Worm (Caenorhabditis elegans) whole organism, mixed stage, embryonic: ENCODE data around the gene K02C4.5.

Experiments used
- M03D4.4 ChIP-seq: sonication (generic microtip); optimal IDR thresholded peaks from 2 replicates; lab custom pipeline; 2017; ENCODE audit warnings: mild to moderate bottlenecking, missing genetic modification characterization, missing compliant biosample characterization
- bed-3 ChIP-seq: fragments of 200-800 bp; sonication (Bioruptor generic); optimal IDR thresholded peaks from 3 replicates; lab custom pipeline; 2018; ENCODE audit warnings: mild to moderate bottlenecking, missing genetic modification characterization, moderate library complexity, missing compliant biosample characterization
- blmp-1 ChIP-seq: fragments of 150-350 bp; optimal IDR thresholded peaks from 2 replicates; lab custom pipeline; 2014; ENCODE audit warnings: missing biosample characterization, missing genetic modification characterization
- ceh-39 ChIP-seq: fragments of 150-350 bp; optimal IDR thresholded peaks from 2 replicates; lab custom pipeline; 2014; ENCODE audit warnings: missing biosample characterization, missing genetic modification characterization
- ceh-43 ChIP-seq: fragments of 200-800 bp; sonication (Bioruptor generic); optimal IDR thresholded peaks from 2 replicates; lab custom pipeline; 2018; ENCODE audit warnings: mild to moderate bottlenecking, missing genetic modification characterization, moderate library complexity, missing compliant biosample characterization
- ceh-83 ChIP-seq: fragments of 200-800 bp; sonication (Bioruptor generic); optimal IDR thresholded peaks from 2 replicates; lab custom pipeline; 2018; ENCODE audit warnings: mild to moderate bottlenecking, missing genetic modification characterization, missing compliant biosample characterization
- ces-1 ChIP-seq: fragments of 150-350 bp; optimal IDR thresholded peaks from 2 replicates; lab custom pipeline; 2014; ENCODE audit warnings: missing biosample characterization, missing genetic modification reagents, missing genetic modification characterization
- cnd-1 ChIP-seq: fragments of 200-800 bp; sonication (Bioruptor generic); optimal IDR thresholded peaks from 2 replicates; lab custom pipeline; 2018; ENCODE audit warnings: mild to moderate bottlenecking, missing genetic modification characterization, missing compliant biosample characterization
- drap-1 ChIP-seq: fragments of 200-800 bp; sonication (Bioruptor generic); optimal IDR thresholded peaks from 3 replicates; lab custom pipeline; 2018; ENCODE audit warnings: mild to moderate bottlenecking, missing genetic modification characterization, missing compliant biosample characterization
- elt-1 ChIP-seq: sonication (generic microtip); optimal IDR thresholded peaks from 2 replicates; lab custom pipeline; 2017; ENCODE audit warnings: missing genetic modification characterization, mild to moderate bottlenecking, missing compliant biosample characterization, antibody characterized with exemption, moderate library complexity, borderline replicate concordance; ENCODE audit not compliant: insufficient read depth
- elt-3 ChIP-seq: fragments of 150-350 bp; optimal IDR thresholded peaks from 2 replicates; lab custom pipeline; 2014; ENCODE audit warnings: missing biosample characterization, missing genetic modification characterization
- flh-1 ChIP-seq: fragments of 200-800 bp; sonication (Bioruptor generic); optimal IDR thresholded peaks from 2 replicates; lab custom pipeline; 2018; ENCODE audit warnings: mild to moderate bottlenecking, missing genetic modification characterization, moderate library complexity, missing compliant biosample characterization
- ham-2 ChIP-seq: fragments of 200-800 bp; sonication (Bioruptor generic); optimal IDR thresholded peaks from 2 replicates; lab custom pipeline; 2018; ENCODE audit warnings: mild to moderate bottlenecking, missing genetic modification characterization, missing compliant biosample characterization
- hlh-1 ChIP-seq: fragments of 150-350 bp; optimal IDR thresholded peaks from 2 replicates; lab custom pipeline; 2014; ENCODE audit warnings: missing biosample characterization, missing genetic modification reagents, missing genetic modification characterization
- lin-13 ChIP-seq: fragments of 150-350 bp; optimal IDR thresholded peaks from 2 replicates; lab custom pipeline; 2014; ENCODE audit warnings: missing biosample characterization, missing genetic modification characterization
- lin-32 ChIP-seq: fragments of 200-800 bp; sonication (Bioruptor generic); optimal IDR thresholded peaks from 2 replicates; lab custom pipeline; 2018; ENCODE audit warnings: mild to moderate bottlenecking, missing genetic modification characterization, missing compliant biosample characterization
- lsy-2 ChIP-seq: fragments of 150-350 bp; optimal IDR thresholded peaks from 2 replicates; lab custom pipeline; 2014; ENCODE audit warnings: missing biosample characterization, missing genetic modification characterization
- mab-5 ChIP-seq: fragments of 150-350 bp; optimal IDR thresholded peaks from 2 replicates; lab custom pipeline; 2014; ENCODE audit warnings: missing biosample characterization, missing genetic modification characterization
- mep-1 ChIP-seq: fragments of 150-350 bp; optimal IDR thresholded peaks from 2 replicates; lab custom pipeline; 2017; ENCODE audit warnings: missing biosample characterization, missing genetic modification reagents, missing genetic modification characterization, inconsistent platforms
- mls-2 ChIP-seq: sonication (generic microtip); optimal IDR thresholded peaks from 2 replicates; lab custom pipeline; 2016; ENCODE audit warnings: mild to moderate bottlenecking, missing genetic modification characterization, moderate library complexity, missing compliant biosample characterization
- nhr-12 ChIP-seq: fragments of 150-350 bp; optimal IDR thresholded peaks from 2 replicates; lab custom pipeline; 2014; ENCODE audit warnings: missing biosample characterization, missing genetic modification characterization
- nhr-2 ChIP-seq: fragments of 150-350 bp; optimal IDR thresholded peaks from 2 replicates; lab custom pipeline; 2014; ENCODE audit warnings: missing biosample characterization, missing genetic modification characterization
- nhr-237 ChIP-seq: fragments of 150-350 bp; optimal IDR thresholded peaks from 2 replicates; lab custom pipeline; 2014; ENCODE audit warnings: missing biosample characterization, missing genetic modification characterization
- nhr-28 ChIP-seq: fragments of 150-350 bp; optimal IDR thresholded peaks from 2 replicates; lab custom pipeline; 2014; ENCODE audit warnings: missing biosample characterization, missing genetic modification characterization
- nhr-76 ChIP-seq: sonication (generic microtip); optimal IDR thresholded peaks from 2 replicates; lab custom pipeline; 2017; ENCODE audit warnings: missing biosample characterization, missing genetic modification characterization
- pha-4 ChIP-seq: fragments of 150-350 bp; optimal IDR thresholded peaks from 2 replicates; lab custom pipeline; 2018; ENCODE audit warnings: missing biosample characterization, missing genetic modification reagents, missing genetic modification characterization
- sem-2 ChIP-seq: fragments of 200-800 bp; sonication (Bioruptor generic); optimal IDR thresholded peaks from 2 replicates; lab custom pipeline; 2018; ENCODE audit warnings: mild to moderate bottlenecking, missing genetic modification characterization, missing compliant biosample characterization
- snpc-4 ChIP-seq: fragments of 150-350 bp; optimal IDR thresholded peaks from 2 replicates; lab custom pipeline; 2014; ENCODE audit warnings: missing biosample characterization, missing genetic modification characterization
- sptf-1 ChIP-seq: sonication (generic microtip); optimal IDR thresholded peaks from 2 replicates; lab custom pipeline; 2017; ENCODE audit warnings: mild to moderate bottlenecking, missing genetic modification characterization, moderate library complexity, missing compliant biosample characterization
- tbx-8 ChIP-seq: fragments of 200-800 bp; sonication (Bioruptor generic); optimal IDR thresholded peaks from 2 replicates; lab custom pipeline; 2018; ENCODE audit warnings: mild to moderate bottlenecking, missing genetic modification characterization, moderate library complexity, missing compliant biosample characterization
- unc-120 ChIP-seq: sonication (generic microtip); optimal IDR thresholded peaks from 2 replicates; lab custom pipeline; 2017; ENCODE audit warnings: missing genetic modification characterization, missing compliant biosample characterization; ENCODE audit not compliant: poor library complexity, severe bottlenecking
- unc-39 ChIP-seq: fragments of 150-350 bp; optimal IDR thresholded peaks from 2 replicates; lab custom pipeline; 2014; ENCODE audit warnings: missing biosample characterization, missing genetic modification characterization
- unc-62 ChIP-seq: fragments of 150-350 bp; optimal IDR thresholded peaks from 2 replicates; lab custom pipeline; 2014; ENCODE audit warnings: missing biosample characterization, missing genetic modification reagents, missing genetic modification characterization
- zip-8 ChIP-seq: fragments of 150-350 bp; optimal IDR thresholded peaks from 2 replicates; lab custom pipeline; 2014; ENCODE audit warnings: missing biosample characterization, missing genetic modification characterization
- ztf-11 ChIP-seq: fragments of 150-350 bp; optimal IDR thresholded peaks from 2 replicates; lab custom pipeline; 2014; ENCODE audit warnings: missing biosample characterization, missing genetic modification characterization

The K02C4.5 gene

ce11 chrII:8106921-8107695 is 28.9 kb downstream of the K02C4.5 start, which contains the start of the genes chst-1 and C41C4.9:
Gene chst-1, minus strand, starts transcription at chrII:8106971.
Gene C41C4.9, plus strand, starts transcription at chrII:8107645.
- peak; percentile 97 for TF ChIP-seq mls-2 (tag; lab: Kevin White, UChicago)
- peak; percentile 35 for TF ChIP-seq nhr-28 (tag; lab: Kevin White, UChicago)
- no peak for TF ChIP-seq blmp-1 (tag; lab: Kevin White, UChicago)
- peak; percentile 90 for TF ChIP-seq tbx-8
- TF ChIP-seq nhr-12 (tag; lab: Kevin White, UChicago): no peak
- peak; percentile 66 for TF ChIP-seq hlh-1
- no peak for TF ChIP-seq nhr-2 (tag; lab: Kevin White, UChicago)
- no peak for TF ChIP-seq elt-1
- TF ChIP-seq nhr-76: no peak
- no peak for TF ChIP-seq zip-8 (tag; lab: Kevin White, UChicago)
- TF ChIP-seq drap-1 (GFP tag; lab: Kevin White, UChicago): peak; percentile 97
- TF ChIP-seq flh-1 (GFP tag; lab: Kevin White, UChicago): peak; percentile 87
- peak; percentile 90 for TF ChIP-seq ceh-43
- peak; percentile 16 for TF ChIP-seq lsy-2 (tag; lab: Kevin White, UChicago)
- TF ChIP-seq mep-1 (tag; lab: Kevin White, UChicago): peak; percentile 63
- TF ChIP-seq ham-2 (GFP tag; lab: Kevin White, UChicago): peak; percentile 90
- TF ChIP-seq elt-3 (tag; lab: Kevin White, UChicago): peak; percentile 73
- TF ChIP-seq lin-13 (tag; lab: Kevin White, UChicago): peak; percentile 29
- TF ChIP-seq ceh-39 (tag; lab: Kevin White, UChicago): no peak
- TF ChIP-seq ces-1 (GFP tag; lab: Kevin White, UChicago): no peak
- peak; percentile 54 for TF ChIP-seq unc-39 (tag; lab: Kevin White, UChicago)
- peak; percentile 97 for TF ChIP-seq cnd-1 (tag; lab: Kevin White, UChicago)
- TF ChIP-seq ceh-83 (GFP tag; lab: Kevin White, UChicago): peak; percentile 96
- peak; percentile 31 for TF ChIP-seq ztf-11 (tag; lab: Kevin White, UChicago)
- TF ChIP-seq unc-120 (tag; lab: Kevin White, UChicago): peak; percentile 95
- peak; percentile 88 for TF ChIP-seq sem-2
- TF ChIP-seq M03D4.4 (tag; lab: Kevin White, UChicago): peak; percentile 94
- peak; percentile 80 for TF ChIP-seq unc-62 (GFP tag; lab: Kevin White, UChicago)
- TF ChIP-seq sptf-1: peak; percentile 97
- no peak for TF ChIP-seq nhr-237
- no peak for TF ChIP-seq snpc-4 (tag; lab: Kevin White, UChicago)
- TF ChIP-seq mab-5: no peak
- peak; percentile 80 for TF ChIP-seq pha-4 (tag; lab: Kevin White, UChicago)
- TF ChIP-seq lin-32 (GFP tag; lab: Kevin White, UChicago): peak; percentile 97
- peak; percentile 91 for TF ChIP-seq bed-3

- no peak for TF ChIP-seq lin-32 (GFP tag; lab: Kevin White, UChicago)
Observed at ce11 chrII:8112063-8112462, 33.8 kb downstream of the K02C4.5 start, which contains the start of gene lron-4. Gene lron-4, minus strand, starts transcription at chrII:8112163.

ce11 chrII:8116159-8116558 is 37.9 kb downstream of the K02C4.5 start, which contains the start of gene unc-105:
Gene unc-105, plus strand, starts transcription at chrII:8116459.
- peak; percentile 26 for TF ChIP-seq unc-62 (GFP tag; lab: Kevin White, UChicago)
- no peak for TF ChIP-seq nhr-28 (tag; lab: Kevin White, UChicago)
- TF ChIP-seq ceh-83 (GFP tag; lab: Kevin White, UChicago): no peak
- TF ChIP-seq mep-1 (tag; lab: Kevin White, UChicago): no peak

ce11 chrII:8117426-8117825 is 39.2 kb downstream of the K02C4.5 start:
- TF ChIP-seq mab-5: no peak
- peak; percentile 79 for TF ChIP-seq unc-120 (tag; lab: Kevin White, UChicago)
- no peak for TF ChIP-seq flh-1 (GFP tag; lab: Kevin White, UChicago)
- TF ChIP-seq sem-2: no peak
- TF ChIP-seq ztf-11 (tag; lab: Kevin White, UChicago): no peak
- TF ChIP-seq unc-62 (GFP tag; lab: Kevin White, UChicago): no peak
- no peak for TF ChIP-seq lin-32 (GFP tag; lab: Kevin White, UChicago)
